ENCODE assay signal across 1 fruit fly cellular context in genomic region chr3L:24535908-24536307, dm6.
TF ChIP-seq lines count a peak whose summit lies in the region.

No protein-coding gene starts in this region.

TF ChIP-seq in whole organism, embryonic, 481 proteins besides CTCF, POLR2A, EP300 and RAD21 (continued from another document and continues in another):
- TF ChIP-seq NK7.1 (GFP tag; optimal IDR thresholded peaks at IDR 0.05; lab: Kevin White, UChicago) (no peak), CG6791 (GFP tag; IDR thresholded peaks at IDR 0.05; lab: Robert Waterston, UW; ENCODE audit: partially characterized antibody) (peak; percentile 84), CG4820 (GFP tag; optimal IDR thresholded peaks at IDR 0.05; lab: Kevin White, UChicago) (no peak), Doc3 (GFP tag; IDR thresholded peaks at IDR 0.05; lab: Robert Waterston, UW; ENCODE audit: partially characterized antibody) (peak; percentile 67; the same call in 1 of the 3 replicates), CG3995 (GFP tag; optimal IDR thresholded peaks at IDR 0.05; lab: Kevin White, UChicago) (peak; percentile 89), tin (GFP tag; optimal IDR thresholded peaks at IDR 0.05; lab: Kevin White, UChicago) (no peak), nerfin-2 (GFP tag; IDR thresholded peaks at IDR 0.05; lab: Robert Waterston, UW; ENCODE audit: partially characterized antibody) (peak; percentile 76), klu (GFP tag; IDR thresholded peaks at IDR 0.05; lab: Robert Waterston, UW) (no peak), CG3163 (GFP tag; optimal IDR thresholded peaks at IDR 0.05; lab: Kevin White, UChicago) (no peak), eyg (GFP tag; optimal IDR thresholded peaks at IDR 0.05; lab: Kevin White, UChicago) (no peak), inv (GFP tag; IDR thresholded peaks at IDR 0.05; lab: Robert Waterston, UW; ENCODE audit: partially characterized antibody) (peak; percentile 83), Abd-B (GFP tag; optimal IDR thresholded peaks at IDR 0.05; lab: Kevin White, UChicago) (peak; percentile 53), CG5245 (GFP tag; optimal IDR thresholded peaks at IDR 0.05; lab: Kevin White, UChicago) (no peak), CG42726 (GFP tag; IDR thresholded peaks at IDR 0.05; lab: Robert Waterston, UW; ENCODE audit: partially characterized antibody) (no peak), CG17328 (GFP tag; IDR thresholded peaks at IDR 0.05; lab: Robert Waterston, UW) (no peak), CG5180 (GFP tag; optimal IDR thresholded peaks at IDR 0.05; lab: Kevin White, UChicago) (no peak), slou (GFP tag; optimal IDR thresholded peaks at IDR 0.05; lab: Kevin White, UChicago) (no peak), danr (GFP tag; IDR thresholded peaks at IDR 0.05; lab: Robert Waterston, UW) (no peak), emc (GFP tag; optimal IDR thresholded peaks at IDR 0.05; lab: Kevin White, UChicago) (no peak), Hr3 (GFP tag; optimal IDR thresholded peaks at IDR 0.05; lab: Kevin White, UChicago) (no peak), CG1233 (GFP tag; optimal IDR thresholded peaks at IDR 0.05; lab: Kevin White, UChicago) (no peak), Opbp (GFP tag; IDR thresholded peaks at IDR 0.05; lab: Robert Waterston, UW; ENCODE audit: partially characterized antibody) (peak; percentile 91), CG8924 (tag; optimal IDR thresholded peaks at IDR 0.05; lab: Kevin White, UChicago) (no peak), scrt (GFP tag; optimal IDR thresholded peaks at IDR 0.05; lab: Kevin White, UChicago) (no peak), CG16863 (GFP tag; optimal IDR thresholded peaks at IDR 0.05; lab: Kevin White, UChicago) (no peak), CoRest (tag; optimal IDR thresholded peaks at IDR 0.05; lab: Kevin White, UChicago) (no peak), sima (GFP tag; optimal IDR thresholded peaks at IDR 0.05; lab: Kevin White, UChicago) (no peak), kni (GFP tag; optimal IDR thresholded peaks at IDR 0.05; lab: Kevin White, UChicago) (no peak), CG8290 (GFP tag; optimal IDR thresholded peaks at IDR 0.05; lab: Kevin White, UChicago) (peak; percentile 29), CG8290 (tag; optimal IDR thresholded peaks at IDR 0.05; lab: Kevin White, UChicago) (peak in 1 of 2 experiments; percentile 14), abd-A (tag; optimal IDR thresholded peaks at IDR 0.05; lab: Kevin White, UChicago) (no peak), gt (GFP tag; IDR thresholded peaks at IDR 0.05; lab: Robert Waterston, UW) (no peak), Nf-YA (GFP tag; IDR thresholded peaks at IDR 0.05; lab: Robert Waterston, UW) (no peak), ap (GFP tag; IDR thresholded peaks at IDR 0.05; lab: Robert Waterston, UW) (no peak), CG15479 (GFP tag; optimal IDR thresholded peaks at IDR 0.05; lab: Kevin White, UChicago) (no peak), CG13287 (GFP tag; IDR thresholded peaks at IDR 0.05; lab: Robert Waterston, UW; ENCODE audit: partially characterized antibody) (peak; percentile 81), wek (GFP tag; optimal IDR thresholded peaks at IDR 0.05; lab: Kevin White, UChicago) (no peak), CG18011 (GFP tag; optimal IDR thresholded peaks at IDR 0.05; lab: Kevin White, UChicago) (no peak), wor (GFP tag; IDR thresholded peaks at IDR 0.05; lab: Robert Waterston, UW) (no peak), CG14860 (GFP tag; IDR thresholded peaks at IDR 0.05; lab: Robert Waterston, UW; ENCODE audit: partially characterized antibody) (peak; percentile 70), sna (GFP tag; IDR thresholded peaks at IDR 0.05; lab: Robert Waterston, UW; ENCODE audit: partially characterized antibody) (peak; percentile 68; the same call in 1 of the 2 replicates), ci (GFP tag; IDR thresholded peaks at IDR 0.05; lab: Robert Waterston, UW) (no peak), CG11085 (GFP tag; IDR thresholded peaks at IDR 0.05; lab: Robert Waterston, UW) (no peak), CG10431 (GFP tag; optimal IDR thresholded peaks at IDR 0.05; lab: Kevin White, UChicago) (no peak), bcd (GFP tag; optimal IDR thresholded peaks at IDR 0.05; lab: Kevin White, UChicago) (no peak), BtbVII (GFP tag; optimal IDR thresholded peaks at IDR 0.05; lab: Kevin White, UChicago) (no peak), dm (GFP tag; optimal IDR thresholded peaks at IDR 0.05; lab: Kevin White, UChicago) (no peak), D (optimal IDR thresholded peaks at IDR 0.05; lab: Kevin White, UChicago) (no peak), D (GFP tag; optimal IDR thresholded peaks at IDR 0.05; lab: Kevin White, UChicago) (no peak), Rfx (GFP tag; IDR thresholded peaks at IDR 0.05; lab: Robert Waterston, UW) (no peak; the same call in 1 of the 2 replicates), Hand (GFP tag; optimal IDR thresholded peaks at IDR 0.05; lab: Kevin White, UChicago) (no peak), CG4404 (GFP tag; IDR thresholded peaks at IDR 0.05; lab: Robert Waterston, UW) (no peak), trh (GFP tag; optimal IDR thresholded peaks at IDR 0.05; lab: Kevin White, UChicago) (no peak), bab2 (GFP tag; optimal IDR thresholded peaks at IDR 0.05; lab: Kevin White, UChicago) (no peak), Lhr (GFP tag; optimal IDR thresholded peaks at IDR 0.05; lab: Kevin White, UChicago) (peak; percentile 89), Asciz (GFP tag; optimal IDR thresholded peaks at IDR 0.05; lab: Kevin White, UChicago) (no peak), Usf (GFP tag; optimal IDR thresholded peaks at IDR 0.05; lab: Kevin White, UChicago) (no peak), CG4617 (GFP tag; optimal IDR thresholded peaks at IDR 0.05; lab: Kevin White, UChicago; ENCODE audit: borderline replicate concordance) (peak; percentile 31), CG8765 (GFP tag; IDR thresholded peaks at IDR 0.05; lab: Robert Waterston, UW) (no peak), CG18764 (GFP tag; optimal IDR thresholded peaks at IDR 0.05; lab: Kevin White, UChicago) (no peak), kay (GFP tag; optimal IDR thresholded peaks at IDR 0.05; lab: Kevin White, UChicago) (no peak), trem (tag; optimal IDR thresholded peaks at IDR 0.05; lab: Kevin White, UChicago) (peak; percentile 18), BEAF-32 (GFP tag; optimal IDR thresholded peaks at IDR 0.05; lab: Kevin White, UChicago) (peak; percentile 77), Ets97D (GFP tag; optimal IDR thresholded peaks at IDR 0.05; lab: Kevin White, UChicago) (peak; percentile 13), CG10565 (GFP tag; optimal IDR thresholded peaks at IDR 0.05; lab: Kevin White, UChicago) (no peak), CG9932 (GFP tag; IDR thresholded peaks at IDR 0.05; lab: Robert Waterston, UW) (no peak), tup (GFP tag; optimal IDR thresholded peaks at IDR 0.05; lab: Kevin White, UChicago) (no peak), unc-4 (GFP tag; IDR thresholded peaks at IDR 0.05; lab: Robert Waterston, UW; ENCODE audit: partially characterized antibody) (peak; percentile 64), CG15073 (GFP tag; optimal IDR thresholded peaks at IDR 0.05; lab: Kevin White, UChicago) (no peak), CG32532 (GFP tag; IDR thresholded peaks at IDR 0.05; lab: Robert Waterston, UW) (no peak), CG30403 (GFP tag; optimal IDR thresholded peaks at IDR 0.05; lab: Kevin White, UChicago) (no peak), HLH4C (GFP tag; IDR thresholded peaks at IDR 0.05; lab: Robert Waterston, UW; ENCODE audit: partially characterized antibody) (peak; percentile 83; the same call in 2 of the 3 replicates), CG9727 (GFP tag; optimal IDR thresholded peaks at IDR 0.05; lab: Kevin White, UChicago) (no peak), chm (GFP tag; IDR thresholded peaks at IDR 0.05; lab: Robert Waterston, UW) (no peak), Fer3 (tag; optimal IDR thresholded peaks at IDR 0.05; lab: Kevin White, UChicago) (no peak), Nf-YC (tag; optimal IDR thresholded peaks at IDR 0.05; lab: Kevin White, UChicago) (no peak), PHDP (tag; optimal IDR thresholded peaks at IDR 0.05; lab: Kevin White, UChicago) (no peak), tna (GFP tag; IDR thresholded peaks at IDR 0.05; lab: Robert Waterston, UW; ENCODE audit: partially characterized antibody) (peak; percentile 69; the same call in 1 of the 2 replicates), CG18476 (GFP tag; optimal IDR thresholded peaks at IDR 0.05; lab: Kevin White, UChicago) (no peak), knrl (GFP tag; IDR thresholded peaks at IDR 0.05; lab: Robert Waterston, UW; ENCODE audit: partially characterized antibody) (peak; percentile 83), dmrt99B (tag; optimal IDR thresholded peaks at IDR 0.05; lab: Kevin White, UChicago) (no peak), sob (GFP tag; IDR thresholded peaks at IDR 0.05; lab: Robert Waterston, UW) (no peak), CG6175 (GFP tag; IDR thresholded peaks at IDR 0.05; lab: Robert Waterston, UW) (no peak), CG30020 (tag; optimal IDR thresholded peaks at IDR 0.05; lab: Kevin White, UChicago) (peak; percentile 98), CG9797 (GFP tag; optimal IDR thresholded peaks at IDR 0.05; lab: Kevin White, UChicago) (no peak), Sox102F (GFP tag; optimal IDR thresholded peaks at IDR 0.05; lab: Kevin White, UChicago) (no peak), pan (optimal IDR thresholded peaks at IDR 0.05; lab: Kevin White, UChicago) (no peak), pan (GFP tag; optimal IDR thresholded peaks at IDR 0.05 in 1 of 2, IDR thresholded peaks at IDR 0.05 in 1 of 2) (no peak), CG7357 (GFP tag; IDR thresholded peaks at IDR 0.05; lab: Robert Waterston, UW) (peak; percentile 94), CG9215 (GFP tag; IDR thresholded peaks at IDR 0.05; lab: Robert Waterston, UW) (no peak), CG1024 (GFP tag; IDR thresholded peaks at IDR 0.05; lab: Robert Waterston, UW) (peak; percentile 97), fd96Cb (tag; optimal IDR thresholded peaks at IDR 0.05; lab: Kevin White, UChicago) (no peak), run (tag; optimal IDR thresholded peaks at IDR 0.05; lab: Kevin White, UChicago) (no peak), Gug (GFP tag; IDR thresholded peaks at IDR 0.05; lab: Robert Waterston, UW) (no peak), onecut (GFP tag; IDR thresholded peaks at IDR 0.05; lab: Robert Waterston, UW) (no peak), pb (GFP tag; optimal IDR thresholded peaks at IDR 0.05; lab: Kevin White, UChicago) (no peak), CG10147 (GFP tag; optimal IDR thresholded peaks at IDR 0.05; lab: Kevin White, UChicago) (no peak), croc (GFP tag; conservative IDR thresholded peaks at IDR 0.05; lab: Robert Waterston, UW) (no peak), cad (GFP tag; optimal IDR thresholded peaks at IDR 0.05; lab: Kevin White, UChicago) (no peak), CG10979 (tag; optimal IDR thresholded peaks at IDR 0.05; lab: Kevin White, UChicago) (no peak), CG13123 (GFP tag; optimal IDR thresholded peaks at IDR 0.05; lab: Kevin White, UChicago) (no peak), sqz (GFP tag; optimal IDR thresholded peaks at IDR 0.05; lab: Kevin White, UChicago) (no peak), CG17361 (GFP tag; IDR thresholded peaks at IDR 0.05; lab: Robert Waterston, UW) (peak; percentile 42; the same call in 2 of the 3 replicates), repo (GFP tag; optimal IDR thresholded peaks at IDR 0.05; lab: Kevin White, UChicago) (no peak), Dll (GFP tag; IDR thresholded peaks at IDR 0.05; lab: Robert Waterston, UW; ENCODE audit: partially characterized antibody) (peak; percentile 77), hb (GFP tag; IDR thresholded peaks at IDR 0.05; lab: Robert Waterston, UW; ENCODE audit: partially characterized antibody) (peak; percentile 66), CG17802 (tag; optimal IDR thresholded peaks at IDR 0.05; lab: Kevin White, UChicago) (peak; percentile 98), ab (GFP tag; optimal IDR thresholded peaks at IDR 0.05; lab: Kevin White, UChicago) (no peak), CG1603 (tag; optimal IDR thresholded peaks at IDR 0.05; lab: Kevin White, UChicago) (peak; percentile 90), CG14710 (tag; optimal IDR thresholded peaks at IDR 0.05; lab: Kevin White, UChicago) (peak; percentile 35), HLHmδ (GFP tag; optimal IDR thresholded peaks at IDR 0.05; lab: Kevin White, UChicago) (no peak), Bgb (GFP tag; IDR thresholded peaks at IDR 0.05; lab: Robert Waterston, UW; ENCODE audit: partially characterized antibody) (peak; percentile 89), CG14667 (GFP tag; IDR thresholded peaks at IDR 0.05; lab: Robert Waterston, UW) (no peak), CG2129 (GFP tag; IDR thresholded peaks at IDR 0.05; lab: Robert Waterston, UW; ENCODE audit: partially characterized antibody) (peak; percentile 40; the same call in 1 of the 2 replicates), Max (GFP tag; optimal IDR thresholded peaks at IDR 0.05; lab: Kevin White, UChicago) (no peak), CG8388 (GFP tag; optimal IDR thresholded peaks at IDR 0.05; lab: Kevin White, UChicago) (no peak), D19B (GFP tag; optimal IDR thresholded peaks at IDR 0.05; lab: Kevin White, UChicago) (no peak), toy (GFP tag; IDR thresholded peaks at IDR 0.05; lab: Robert Waterston, UW) (no peak), hbn (GFP tag; IDR thresholded peaks at IDR 0.05; lab: Robert Waterston, UW; ENCODE audit: partially characterized antibody) (peak; percentile 60), phol (tag; optimal IDR thresholded peaks at IDR 0.05; lab: Kevin White, UChicago) (peak; percentile 49), CG1832 (GFP tag; optimal IDR thresholded peaks at IDR 0.05; lab: Kevin White, UChicago) (no peak), jing (GFP tag; optimal IDR thresholded peaks at IDR 0.05; lab: Kevin White, UChicago) (no peak), CG34376 (GFP tag; optimal IDR thresholded peaks at IDR 0.05; lab: Kevin White, UChicago) (no peak), CG6272 (GFP tag; IDR thresholded peaks at IDR 0.05; lab: Robert Waterston, UW) (no peak; the same call in 1 of the 2 replicates), CG16779 (GFP tag; IDR thresholded peaks at IDR 0.05; lab: Robert Waterston, UW) (no peak), Dip2 (GFP tag; IDR thresholded peaks at IDR 0.05; lab: Robert Waterston, UW) (no peak), gfzf (GFP tag; optimal IDR thresholded peaks at IDR 0.05; lab: Kevin White, UChicago) (peak; percentile 8), CG33557 (GFP tag; optimal IDR thresholded peaks at IDR 0.05; lab: Kevin White, UChicago) (no peak), CG13424 (tag; optimal IDR thresholded peaks at IDR 0.05; lab: Kevin White, UChicago) (no peak), Six4 (GFP tag; optimal IDR thresholded peaks at IDR 0.05; lab: Kevin White, UChicago) (no peak), mld (GFP tag; IDR thresholded peaks at IDR 0.05; lab: Robert Waterston, UW; ENCODE audit: partially characterized antibody) (peak; percentile 57; the same call in 1 of the 3 replicates), CG3281 (GFP tag; optimal IDR thresholded peaks at IDR 0.05; lab: Kevin White, UChicago) (no peak), D19A (tag; optimal IDR thresholded peaks at IDR 0.05; lab: Kevin White, UChicago) (peak; percentile 82)
